Fruit fly (Drosophila melanogaster): ENCODE data around the gene CG14238.

The CG14238 gene

DNA sequence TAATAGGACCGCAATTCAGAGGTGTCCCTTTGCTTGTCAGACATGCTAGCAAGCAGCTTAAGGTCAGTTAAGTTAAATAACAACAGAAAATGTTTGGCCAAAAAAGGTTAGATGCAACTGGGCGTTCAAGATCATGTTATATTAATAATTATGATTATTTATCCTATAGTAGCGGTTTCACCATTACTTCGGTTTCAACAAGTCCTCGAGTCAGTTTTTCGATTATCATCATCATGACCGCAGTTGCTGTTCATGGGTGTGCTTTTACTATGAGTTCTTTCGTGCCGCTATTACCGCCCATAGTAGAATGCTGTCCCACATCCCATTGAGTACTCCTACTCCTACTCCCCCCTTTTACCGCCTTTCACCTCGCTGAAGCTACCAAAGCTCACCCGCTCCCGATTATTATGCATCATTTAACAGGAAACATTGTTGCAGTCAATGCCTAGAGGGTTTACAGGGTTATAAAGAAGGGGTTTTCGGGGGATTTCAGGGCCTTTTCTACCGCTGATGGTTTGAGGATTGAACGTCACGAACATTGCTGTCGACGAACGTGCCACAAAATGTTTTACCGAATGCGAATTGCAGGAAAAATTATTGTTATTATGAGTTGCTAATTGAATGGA, 27.3 kb downstream of the CG14238 start (continued):
- TF ChIP-seq pdm3 (GFP tag; optimal IDR thresholded peaks at IDR 0.05) = no peak
- TF ChIP-seq topi (GFP tag; optimal IDR thresholded peaks at IDR 0.05) = no peak
- no peak for TF ChIP-seq net (GFP tag; optimal IDR thresholded peaks at IDR 0.05)
- no peak for TF ChIP-seq salr (GFP tag; optimal IDR thresholded peaks at IDR 0.05)
- no peak for TF ChIP-seq lz (GFP tag; optimal IDR thresholded peaks at IDR 0.05)
- peak in 1 of 2 experiments; percentile 30 for TF ChIP-seq ss (GFP tag; optimal IDR thresholded peaks at IDR 0.05)
- peak; percentile 17 for TF ChIP-seq CG10631 (GFP tag; optimal IDR thresholded peaks at IDR 0.05)
- peak; percentile 14 for TF ChIP-seq acj6 (GFP tag; optimal IDR thresholded peaks at IDR 0.05)
- TF ChIP-seq eg (GFP tag; IDR thresholded peaks at IDR 0.05) = no peak
- TF ChIP-seq dsx (GFP tag; optimal IDR thresholded peaks at IDR 0.05; ENCODE audit: poor library complexity, severe bottlenecking) = peak; percentile 93
- TF ChIP-seq CG3919 (GFP tag; optimal IDR thresholded peaks at IDR 0.05) = peak; percentile 17
- no peak for TF ChIP-seq Sox102F (GFP tag; optimal IDR thresholded peaks at IDR 0.05)
- TF ChIP-seq cyc (GFP tag; optimal IDR thresholded peaks at IDR 0.05) = no peak
- no peak for TF ChIP-seq Met (GFP tag; optimal IDR thresholded peaks at IDR 0.05)
- no peak for TF ChIP-seq Gug (GFP tag; IDR thresholded peaks at IDR 0.05)
- TF ChIP-seq CG10669 (GFP tag; optimal IDR thresholded peaks at IDR 0.05) = peak; percentile 31
- TF ChIP-seq fd85E (GFP tag; optimal IDR thresholded peaks at IDR 0.05) = no peak
- TF ChIP-seq Hr4 (GFP tag; optimal IDR thresholded peaks at IDR 0.05) = no peak
- TF ChIP-seq Blimp-1 (GFP tag; optimal IDR thresholded peaks at IDR 0.05) = no peak
- no peak for TF ChIP-seq CG4318 (GFP tag; optimal IDR thresholded peaks at IDR 0.05)
- no peak for TF ChIP-seq CG1621 (tag; optimal IDR thresholded peaks at IDR 0.05)
- no peak for TF ChIP-seq achi (GFP tag; optimal IDR thresholded peaks at IDR 0.05)
- no peak for TF ChIP-seq esn (GFP tag; optimal IDR thresholded peaks at IDR 0.05)
- no peak for TF ChIP-seq CG11762 (GFP tag; optimal IDR thresholded peaks at IDR 0.05; ENCODE audit: insufficient read depth)

dm6 chr3R:26489456-26489855, 31.4 kb downstream of the CG14238 start:
- TF ChIP-seq cyc (GFP tag; optimal IDR thresholded peaks at IDR 0.05) (peak; percentile 73), fkh (GFP tag; optimal IDR thresholded peaks at IDR 0.05) (no peak), spab (GFP tag; optimal IDR thresholded peaks at IDR 0.05) (peak; percentile 84), CG10669 (GFP tag; optimal IDR thresholded peaks at IDR 0.05) (peak; percentile 85), Hr39 (GFP tag; optimal IDR thresholded peaks at IDR 0.05) (peak; percentile 65), CG6276 (GFP tag; optimal IDR thresholded peaks at IDR 0.05) (peak; percentile 69), CG1621 (tag; optimal IDR thresholded peaks at IDR 0.05) (peak; percentile 79), CG34406 (GFP tag; optimal IDR thresholded peaks at IDR 0.05) (peak; percentile 63), Gug (GFP tag; IDR thresholded peaks at IDR 0.05) (peak; percentile 60), CG4318 (GFP tag; optimal IDR thresholded peaks at IDR 0.05) (peak; percentile 66), vri (GFP tag; optimal IDR thresholded peaks at IDR 0.05) (peak; percentile 31), salr (GFP tag; optimal IDR thresholded peaks at IDR 0.05) (peak; percentile 52 to 78), net (GFP tag; optimal IDR thresholded peaks at IDR 0.05) (peak; percentile 72), Hr4 (GFP tag; optimal IDR thresholded peaks at IDR 0.05) (peak; percentile 75), Hr38 (GFP tag; optimal IDR thresholded peaks at IDR 0.05) (no peak), CG11902 (GFP tag; optimal IDR thresholded peaks at IDR 0.05) (peak; percentile 65), fd85E (GFP tag; optimal IDR thresholded peaks at IDR 0.05) (no peak), Lpt (GFP tag; optimal IDR thresholded peaks at IDR 0.05) (peak; percentile 75), CG6792 (GFP tag; optimal IDR thresholded peaks at IDR 0.05) (peak; percentile 71), pdm3 (GFP tag; optimal IDR thresholded peaks at IDR 0.05) (peak; percentile 77), CG31627 (GFP tag; optimal IDR thresholded peaks at IDR 0.05) (peak; percentile 59), lz (GFP tag; optimal IDR thresholded peaks at IDR 0.05) (peak; percentile 64), Sox15 (GFP tag; optimal IDR thresholded peaks at IDR 0.05) (peak; percentile 62), CG3919 (GFP tag; optimal IDR thresholded peaks at IDR 0.05) (peak; percentile 85), Sox102F (GFP tag; optimal IDR thresholded peaks at IDR 0.05) (peak; percentile 62), esn (GFP tag; optimal IDR thresholded peaks at IDR 0.05) (peak; percentile 73), Eip93F (GFP tag; optimal IDR thresholded peaks at IDR 0.05) (peak; percentile 3), CG8319 (GFP tag; optimal IDR thresholded peaks at IDR 0.05) (peak; percentile 68), CG7368 (GFP tag; optimal IDR thresholded peaks at IDR 0.05) (peak; percentile 70), fd59A (GFP tag; optimal IDR thresholded peaks at IDR 0.05) (peak; percentile 82), CG9139 (GFP tag; optimal IDR thresholded peaks at IDR 0.05) (peak; percentile 53), CG8119 (GFP tag; IDR thresholded peaks at IDR 0.05) (peak; percentile 80), CG6163 (GFP tag; IDR thresholded peaks at IDR 0.05) (peak; percentile 88), eg (GFP tag; IDR thresholded peaks at IDR 0.05) (peak; percentile 79), achi (GFP tag; optimal IDR thresholded peaks at IDR 0.05) (peak; percentile 81), topi (GFP tag; optimal IDR thresholded peaks at IDR 0.05) (peak; percentile 76), CG6808 (GFP tag; optimal IDR thresholded peaks at IDR 0.05) (peak; percentile 84), Smox (GFP tag; optimal IDR thresholded peaks at IDR 0.05) (peak; percentile 68), ss (GFP tag; optimal IDR thresholded peaks at IDR 0.05) (peak; percentile 81 to 88), CG8632 (GFP tag; optimal IDR thresholded peaks at IDR 0.05) (peak; percentile 76)
